Fruit fly (Drosophila melanogaster): Measurements from ENCODE around the gene for.
A peak's percentile ranks its signal among the peaks of the same experiment; 100 is the strongest.

Gene for

dm6 chr2L:3585318-3585717 lies 71.4 kb downstream of the for start:
- TF ChIP-seq CG8281 (tag; optimal IDR thresholded peaks at IDR 0.05) (peak; percentile 33), Ets65A (GFP tag) (peak; percentile 22), grau (tag; optimal IDR thresholded peaks at IDR 0.05) (peak; percentile 69), sens (GFP tag) (peak; percentile 23), trh (GFP tag; optimal IDR thresholded peaks at IDR 0.05) (no peak)

dm6 chr2L:3584296-3584671 lies 72.5 kb downstream of the for start:
- no peak for TF ChIP-seq ranshi (GFP tag; IDR thresholded peaks at IDR 0.05)
- no peak for TF ChIP-seq Camta (GFP tag; optimal IDR thresholded peaks at IDR 0.05)
- TF ChIP-seq CG15696 (tag; optimal IDR thresholded peaks at IDR 0.05), result peak; percentile 59
- no peak for TF ChIP-seq psq (GFP tag; optimal IDR thresholded peaks at IDR 0.05)
- no peak for TF ChIP-seq CG17359 (tag; optimal IDR thresholded peaks at IDR 0.05)
- TF ChIP-seq slbo (GFP tag; IDR thresholded peaks at IDR 0.05), result no peak
- peak in 1 of 2 experiments; percentile 49 for TF ChIP-seq tll (GFP tag; optimal IDR thresholded peaks at IDR 0.05)
- TF ChIP-seq sima (GFP tag; optimal IDR thresholded peaks at IDR 0.05), result no peak
- no peak for TF ChIP-seq onecut (GFP tag; IDR thresholded peaks at IDR 0.05)
- TF ChIP-seq fd102C (GFP tag; optimal IDR thresholded peaks at IDR 0.05), result peak; percentile 59
- no peak for TF ChIP-seq CG2678 (tag; optimal IDR thresholded peaks at IDR 0.05)
- TF ChIP-seq PHDP (tag; optimal IDR thresholded peaks at IDR 0.05), result no peak
- TF ChIP-seq CG13296 (GFP tag; optimal IDR thresholded peaks at IDR 0.05), result no peak
- no peak for TF ChIP-seq CG7271 (tag; optimal IDR thresholded peaks at IDR 0.05)
- no peak for TF ChIP-seq pita (GFP tag; optimal IDR thresholded peaks at IDR 0.05)
- no peak for TF ChIP-seq zf30C (GFP tag; optimal IDR thresholded peaks at IDR 0.05)
- TF ChIP-seq CG4360 (GFP tag; IDR thresholded peaks at IDR 0.05), result peak; percentile 53
- TF ChIP-seq bigmax (GFP tag; optimal IDR thresholded peaks at IDR 0.05), result no peak
- TF ChIP-seq MESR4 (GFP tag; optimal IDR thresholded peaks at IDR 0.05), result no peak
- TF ChIP-seq Mes4 (GFP tag; optimal IDR thresholded peaks at IDR 0.05), result no peak
- no peak for TF ChIP-seq chinmo (GFP tag; IDR thresholded peaks at IDR 0.05; ENCODE audit: partially characterized antibody)
- no peak for TF ChIP-seq Nf-YB (GFP tag; optimal IDR thresholded peaks at IDR 0.05)
- no peak for TF ChIP-seq Six4 (GFP tag; optimal IDR thresholded peaks at IDR 0.05)
- TF ChIP-seq CG14965 (GFP tag; optimal IDR thresholded peaks at IDR 0.05; ENCODE audit: borderline replicate concordance), result no peak
- no peak for TF ChIP-seq Atf3 (GFP tag; optimal IDR thresholded peaks at IDR 0.05)
- TF ChIP-seq nerfin-2 (GFP tag; IDR thresholded peaks at IDR 0.05; ENCODE audit: partially characterized antibody), result no peak
- TF ChIP-seq Usf (GFP tag; optimal IDR thresholded peaks at IDR 0.05), result no peak
- no peak for TF ChIP-seq chn (GFP tag; optimal IDR thresholded peaks at IDR 0.05)
- TF ChIP-seq inv (GFP tag; IDR thresholded peaks at IDR 0.05; ENCODE audit: partially characterized antibody), result no peak
- TF ChIP-seq CG8944 (GFP tag; optimal IDR thresholded peaks at IDR 0.05), result no peak

dm6 chr2L:3583405-3584295 lies 73.1 kb downstream of the for start:
- TF ChIP-seq oc (tag; optimal IDR thresholded peaks at IDR 0.05) (peak; percentile 26), prd (optimal IDR thresholded peaks at IDR 0.05) (no peak), prd (GFP tag; IDR thresholded peaks at IDR 0.05) (peak; percentile 12; the same call in 1 of the 3 replicates), ase (GFP tag; IDR thresholded peaks at IDR 0.05) (no peak), CG12236 (GFP tag; optimal IDR thresholded peaks at IDR 0.05) (no peak), YL-1 (GFP tag; optimal IDR thresholded peaks at IDR 0.05) (no peak), Elba2 (GFP tag; optimal IDR thresholded peaks at IDR 0.05) (no peak), CG13123 (GFP tag; optimal IDR thresholded peaks at IDR 0.05) (no peak), sens (GFP tag) (peak; percentile 1), Dip2 (GFP tag; IDR thresholded peaks at IDR 0.05) (no peak), Sry-δ (GFP tag; optimal IDR thresholded peaks at IDR 0.05) (no peak), Blimp-1 (GFP tag; optimal IDR thresholded peaks at IDR 0.05) (peak; percentile 65), grn (GFP tag; optimal IDR thresholded peaks at IDR 0.05) (peak; percentile 64), so (GFP tag; IDR thresholded peaks at IDR 0.05) (no peak), CoRest (tag; optimal IDR thresholded peaks at IDR 0.05) (no peak), Gsc (GFP tag; IDR thresholded peaks at IDR 0.05) (no peak)
